Fruit fly (Drosophila melanogaster): ENCODE results near the gene Gr63a.

DNA sequence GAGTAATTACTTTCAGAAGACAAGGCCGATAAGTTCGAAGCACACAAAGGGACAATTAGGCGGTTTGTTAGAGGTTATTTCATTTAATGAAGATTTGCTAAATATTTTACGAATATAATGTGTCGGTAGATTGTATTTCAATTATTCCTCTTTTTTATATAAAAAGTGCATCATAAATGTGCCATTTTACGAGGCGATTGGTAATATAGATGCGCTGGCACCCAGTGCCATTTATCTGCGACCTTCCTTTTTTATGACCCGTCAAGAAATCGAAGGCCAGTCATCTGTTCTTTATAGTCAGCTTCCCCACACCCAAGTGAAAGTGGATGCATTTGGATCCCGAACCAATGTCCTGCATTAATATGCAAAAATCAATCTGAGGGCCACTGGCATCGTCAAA, 31.1 kb upstream of the Gr63a start:
- TF ChIP-seq kay (GFP tag; ENCODE audit: borderline replicate concordance) (no peak), Mnt (GFP tag; optimal IDR thresholded peaks at IDR 0.05) (no peak), bab1 (GFP tag; optimal IDR thresholded peaks at IDR 0.05) (no peak), cic (GFP tag; optimal IDR thresholded peaks at IDR 0.05) (no peak), cnc (optimal IDR thresholded peaks at IDR 0.05) (no peak), CG7045 (GFP tag; optimal IDR thresholded peaks at IDR 0.05) (no peak)

Data from whole organism, adult.